Fruit fly (Drosophila melanogaster) whole organism, embryonic: ENCODE measurements around the gene CG11703.

ENCODE experiments used
- Aef1 ChIP-seq: fragments of 200-800 bp; sonication (Bioruptor generic); IDR thresholded peaks from 3 replicates; pipeline ENCODE4 v1.3.6; 2022; ENCODE audit warnings: missing biosample characterization, missing genetic modification characterization
- Bdp1 ChIP-seq: fragments of 200-800 bp; sonication (Bioruptor generic); optimal IDR thresholded peaks from 3 replicates; lab custom pipeline; 2016; ENCODE audit warnings: missing biosample characterization, missing genetic modification characterization
- CG10209 ChIP-seq: fragments of 200-800 bp; sonication (Bioruptor generic); optimal IDR thresholded peaks from 3 replicates; lab custom pipeline; 2017; ENCODE audit warnings: missing biosample characterization, mild to moderate bottlenecking, missing genetic modification characterization, missing genetic modification reagents
- CG15514 ChIP-seq: fragments of 200-800 bp; sonication (Bioruptor generic); optimal IDR thresholded peaks from 3 replicates; lab custom pipeline; 2017; ENCODE audit warnings: missing biosample characterization, missing genetic modification characterization, mild to moderate bottlenecking, moderate library complexity, missing genetic modification reagents
- CG1603 ChIP-seq: fragments of 200-800 bp; sonication (Bioruptor generic); optimal IDR thresholded peaks from 2 replicates; lab custom pipeline; 2019; ENCODE audit warnings: missing biosample characterization, mild to moderate bottlenecking, missing genetic modification characterization, moderate library complexity
- CG2199 ChIP-seq: fragments of 200-800 bp; sonication (Bioruptor generic); IDR thresholded peaks from 3 replicates; pipeline ENCODE4 v1.3.6; 2022; ENCODE audit warnings: missing biosample characterization, missing genetic modification characterization
- CG34376 ChIP-seq: fragments of 200-800 bp; sonication (Bioruptor generic); optimal IDR thresholded peaks from 2 replicates; lab custom pipeline; 2018; ENCODE audit warnings: missing biosample characterization, mild to moderate bottlenecking, missing genetic modification characterization
- CG34422 ChIP-seq: fragments of 200-800 bp; sonication (Bioruptor generic); IDR thresholded peaks from 3 replicates; pipeline ENCODE4 v1.3.6; 2022; ENCODE audit warnings: missing biosample characterization, missing genetic modification characterization
- CG4360 ChIP-seq: fragments of 200-800 bp; sonication (Bioruptor generic); IDR thresholded peaks from 2 replicates; pipeline ENCODE4 v1.3.6; 2022; ENCODE audit warnings: missing biosample characterization, missing genetic modification characterization
- CG6689 ChIP-seq: fragments of 200-800 bp; sonication (Bioruptor generic); IDR thresholded peaks from 2 replicates; pipeline ENCODE4 v1.3.6; 2022; ENCODE audit warnings: missing biosample characterization, missing genetic modification characterization
- CG8944 ChIP-seq: fragments of 200-800 bp; sonication (Bioruptor generic); optimal IDR thresholded peaks from 3 replicates; lab custom pipeline; 2016; ENCODE audit warnings: missing biosample characterization, missing genetic modification characterization
- CG9797 ChIP-seq: fragments of 200-800 bp; sonication (Bioruptor generic); optimal IDR thresholded peaks from 3 replicates; lab custom pipeline; 2018; ENCODE audit warnings: missing biosample characterization, mild to moderate bottlenecking, missing genetic modification characterization
- Drgx ChIP-seq: fragments of 200-800 bp; sonication (Bioruptor generic); IDR thresholded peaks from 2 replicates; pipeline ENCODE4 v1.3.6; 2022; ENCODE audit warnings: missing biosample characterization, missing genetic modification characterization
- E2f1 ChIP-seq: fragments of 200-800 bp; sonication (Bioruptor generic); IDR thresholded peaks from 2 replicates; pipeline ENCODE4 v1.3.6; 2022; ENCODE audit warnings: missing biosample characterization, missing genetic modification characterization
- E2f2 ChIP-seq: fragments of 200-800 bp; sonication (Bioruptor generic); IDR thresholded peaks from 2 replicates; pipeline ENCODE4 v1.3.6; 2022; ENCODE audit warnings: missing biosample characterization, missing genetic modification characterization
- GATAe ChIP-seq: fragments of 200-800 bp; sonication (Bioruptor generic); conservative IDR thresholded peaks from 2 replicates; pipeline ENCODE4 v1.3.6; 2022; ENCODE audit warnings: missing biosample characterization, missing genetic modification characterization
- Hr78 ChIP-seq, 2 experiments: fragments of 200-800 bp in 1 of 2; fragments of >200 bp in 1 of 2; sonication (Bioruptor generic) in 1 of 2; optimal IDR thresholded peaks; 2 replicates each; lab custom pipeline; 2017 to 2019; ENCODE audit warnings: missing biosample characterization in 2 of 2, missing genetic modification characterization in 2 of 2, mild to moderate bottlenecking in 1 of 2, moderate library complexity in 1 of 2
- MBD-R2 ChIP-seq: fragments of 200-800 bp; sonication (Bioruptor generic); IDR thresholded peaks from 2 replicates; pipeline ENCODE4 v1.3.6; 2022; ENCODE audit warnings: missing biosample characterization, missing genetic modification characterization
- Med ChIP-seq: fragments of 200-800 bp; sonication (Bioruptor generic); peaks from one replicate; lab custom pipeline; 2016; ENCODE audit warnings: missing biosample characterization, missing genetic modification characterization, mild to moderate bottlenecking, inconsistent platforms, moderate library complexity
- Opbp ChIP-seq: fragments of 200-800 bp; sonication (Bioruptor generic); IDR thresholded peaks from 3 replicates; pipeline ENCODE4 v1.3.6; 2022; ENCODE audit warnings: missing biosample characterization, missing genetic modification characterization; ENCODE audit not compliant: partially characterized antibody
- Pdp1 ChIP-seq, 2 experiments: fragments of 200-800 bp; sonication (Bioruptor generic); optimal IDR thresholded peaks; 3 replicates each; lab custom pipeline; 2016; ENCODE audit warnings: missing biosample characterization in 2 of 2, missing genetic modification characterization in 2 of 2, mild to moderate bottlenecking in 1 of 2, moderate library complexity in 1 of 2
- Trl ChIP-seq, 3 experiments: fragments of >200 bp in 2 of 3; fragments of 200-800 bp in 1 of 3; sonication (Bioruptor generic) in 1 of 3; optimal IDR thresholded peaks; 2 replicates in 1 of 3; 3 replicates in 2 of 3; lab custom pipeline; 2016 to 2017; ENCODE audit warnings: missing biosample characterization in 1 of 3, missing genetic modification characterization in 1 of 3
- Vsx1 ChIP-seq: fragments of 200-800 bp; sonication (Bioruptor generic); optimal IDR thresholded peaks from 2 replicates; lab custom pipeline; 2017; ENCODE audit warnings: missing biosample characterization, mild to moderate bottlenecking, missing genetic modification characterization, missing genetic modification reagents
- abd-A ChIP-seq: fragments of 200-800 bp; sonication (Bioruptor generic); optimal IDR thresholded peaks from 3 replicates; lab custom pipeline; 2019; ENCODE audit warnings: missing biosample characterization, mild to moderate bottlenecking, missing genetic modification characterization, moderate library complexity
- aop ChIP-seq: fragments of 200-800 bp; sonication (Bioruptor generic); IDR thresholded peaks from 2 replicates; pipeline ENCODE4 v1.3.6; 2022; ENCODE audit warnings: missing biosample characterization, missing genetic modification characterization
- cato ChIP-seq: fragments of 200-800 bp; sonication (Bioruptor generic); optimal IDR thresholded peaks from 2 replicates; lab custom pipeline; 2016; ENCODE audit warnings: missing biosample characterization, missing genetic modification characterization, borderline replicate concordance
- chinmo ChIP-seq: fragments of 200-800 bp; sonication (Bioruptor generic); IDR thresholded peaks from 4 replicates; pipeline ENCODE4 v1.3.6; 2022; ENCODE audit warnings: missing biosample characterization, missing genetic modification characterization; ENCODE audit not compliant: partially characterized antibody
- chn ChIP-seq: fragments of 200-800 bp; sonication (Bioruptor generic); optimal IDR thresholded peaks from 2 replicates; lab custom pipeline; 2016; ENCODE audit warnings: missing biosample characterization, missing genetic modification characterization
- crol ChIP-seq: fragments of 200-800 bp; sonication (Bioruptor generic); IDR thresholded peaks from 2 replicates; pipeline ENCODE4 v1.3.6; 2022; ENCODE audit warnings: missing biosample characterization, missing genetic modification characterization
- dan ChIP-seq: fragments of 200-800 bp; sonication (Bioruptor generic); IDR thresholded peaks from 2 replicates; pipeline ENCODE4 v1.3.6; 2022; ENCODE audit warnings: missing biosample characterization, missing genetic modification characterization
- dysf ChIP-seq: fragments of 200-800 bp; sonication (Bioruptor generic); IDR thresholded peaks from 3 replicates; pipeline ENCODE4 v1.3.6; 2022; ENCODE audit warnings: missing biosample characterization, missing genetic modification characterization
- exex ChIP-seq: fragments of 200-800 bp; sonication (Bioruptor generic); optimal IDR thresholded peaks from 4 replicates; lab custom pipeline; 2018; ENCODE audit warnings: missing biosample characterization, mild to moderate bottlenecking, missing genetic modification characterization, moderate library complexity
- fu2 ChIP-seq: fragments of 200-800 bp; sonication (Bioruptor generic); optimal IDR thresholded peaks from 2 replicates; lab custom pipeline; 2016; ENCODE audit warnings: missing biosample characterization, missing genetic modification characterization
- grn ChIP-seq: fragments of 200-800 bp; sonication (Bioruptor generic); optimal IDR thresholded peaks from 3 replicates; lab custom pipeline; 2017; ENCODE audit warnings: missing biosample characterization, missing genetic modification characterization
- jigr1 ChIP-seq: fragments of 200-800 bp; sonication (Bioruptor generic); IDR thresholded peaks from 3 replicates; pipeline ENCODE4 v1.3.6; 2022; ENCODE audit warnings: missing biosample characterization, missing genetic modification characterization
- kay ChIP-seq: fragments of 200-800 bp; sonication (Bioruptor generic); optimal IDR thresholded peaks from 2 replicates; lab custom pipeline; 2016; ENCODE audit warnings: missing biosample characterization, missing genetic modification characterization
- nerfin-1 ChIP-seq: fragments of 200-800 bp; sonication (Bioruptor generic); optimal IDR thresholded peaks from 3 replicates; lab custom pipeline; 2019; ENCODE audit warnings: missing biosample characterization, mild to moderate bottlenecking, missing genetic modification characterization, moderate library complexity
- odd ChIP-seq: fragments of 200-800 bp; sonication (Bioruptor generic); optimal IDR thresholded peaks from 2 replicates; lab custom pipeline; 2017; ENCODE audit warnings: missing biosample characterization, mild to moderate bottlenecking, missing genetic modification characterization
- onecut ChIP-seq: fragments of 200-800 bp; sonication (Bioruptor generic); IDR thresholded peaks from 2 replicates; pipeline ENCODE4 v1.3.6; 2022; ENCODE audit warnings: missing biosample characterization, missing genetic modification characterization
- pros ChIP-seq: fragments of 200-800 bp; sonication (Bioruptor generic); optimal IDR thresholded peaks from 3 replicates; lab custom pipeline; 2019; ENCODE audit warnings: missing biosample characterization, mild to moderate bottlenecking, missing genetic modification characterization, moderate library complexity
- rib ChIP-seq: fragments of 200-800 bp; sonication (Bioruptor generic); IDR thresholded peaks from 2 replicates; pipeline ENCODE4 v1.3.6; 2022; ENCODE audit warnings: missing biosample characterization, missing genetic modification characterization
- scrt ChIP-seq: fragments of 200-800 bp; sonication (Bioruptor generic); optimal IDR thresholded peaks from 2 replicates; lab custom pipeline; 2018; ENCODE audit warnings: missing biosample characterization, mild to moderate bottlenecking, missing genetic modification characterization, moderate library complexity
- sd ChIP-seq: fragments of 200-800 bp; sonication (Bioruptor generic); optimal IDR thresholded peaks from 3 replicates; lab custom pipeline; 2018; ENCODE audit warnings: missing biosample characterization, mild to moderate bottlenecking, missing genetic modification characterization, moderate library complexity
- sens ChIP-seq: fragments of 200-800 bp; sonication (Bioruptor generic); peaks from one replicate; lab custom pipeline; 2016; ENCODE audit warnings: missing biosample characterization, missing genetic modification characterization
- so ChIP-seq: fragments of 200-800 bp; sonication (Bioruptor generic); IDR thresholded peaks from 3 replicates; pipeline ENCODE4 v1.3.6; 2022; ENCODE audit warnings: missing biosample characterization, missing genetic modification characterization
- sug ChIP-seq: fragments of 200-800 bp; optimal IDR thresholded peaks from 2 replicates; lab custom pipeline; 2019; ENCODE audit warnings: missing biosample characterization, mild to moderate bottlenecking, missing genetic modification characterization, moderate library complexity
- tin ChIP-seq: fragments of 200-800 bp; sonication (Bioruptor generic); optimal IDR thresholded peaks from 3 replicates; lab custom pipeline; 2016; ENCODE audit warnings: missing biosample characterization, missing genetic modification characterization
- twi ChIP-seq: fragments of 200-800 bp; optimal IDR thresholded peaks from 2 replicates; lab custom pipeline; 2019; ENCODE audit warnings: missing biosample characterization, mild to moderate bottlenecking, missing genetic modification characterization, moderate library complexity
- yki ChIP-seq: fragments of >200 bp; optimal IDR thresholded peaks from 3 replicates; lab custom pipeline; 2018

Gene CG11703

DNA sequence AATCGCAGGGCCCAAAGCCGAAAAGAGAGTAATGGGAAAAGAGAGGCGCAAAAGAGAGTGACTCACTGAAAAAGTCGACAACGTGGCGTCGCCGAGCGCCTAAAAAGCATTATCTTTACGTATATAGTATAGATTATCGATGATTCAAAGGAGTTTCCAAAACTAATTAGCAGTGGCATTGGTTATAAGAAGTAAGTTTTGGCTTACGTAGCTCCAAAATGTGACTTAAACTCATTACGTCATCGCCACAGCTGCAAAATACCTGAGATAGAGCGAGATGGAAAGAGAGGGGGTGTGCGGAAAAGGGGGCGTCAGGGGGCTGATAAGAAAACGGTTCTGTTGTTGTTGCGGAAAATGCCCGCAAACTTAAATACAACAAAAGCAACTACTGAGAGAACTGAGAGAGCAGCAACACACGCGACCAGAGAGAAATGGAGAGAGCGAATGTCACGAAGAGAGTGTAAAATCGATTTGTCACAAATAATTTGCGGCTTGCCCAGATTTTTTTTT is 2.5 kb downstream of the CG11703 start:
- TF ChIP-seq Med (GFP tag; lab: Kevin White, UChicago) (peak; percentile 65), chinmo (0 out of 4 replicates have a peak, but pooled peaks have one; percentile 41), so (GFP tag; lab: Robert Waterston, UW) (no peak), Drgx (no peak), abd-A (tag; lab: Kevin White, UChicago) (peak; percentile 59), tin (GFP tag; lab: Kevin White, UChicago) (no peak), Opbp (GFP tag; lab: Robert Waterston, UW) (0 out of 3 replicates have a peak, but pooled peaks have one; percentile 12), sens (GFP tag; lab: Kevin White, UChicago) (peak; percentile 39), scrt (peak; percentile 52), jigr1 (GFP tag; lab: Robert Waterston, UW) (no peak), E2f2 (no peak), onecut (GFP tag; lab: Robert Waterston, UW) (peak; percentile 97), pros (GFP tag; lab: Kevin White, UChicago) (peak; percentile 9), Hr78 (GFP tag; optimal IDR thresholded peaks at IDR 0.05; lab: Kevin White, UChicago) (peak in 1 of 2 experiments; percentile 6), GATAe (GFP tag; lab: Robert Waterston, UW) (peak; percentile 72), CG34422 (GFP tag; lab: Robert Waterston, UW) (peak; percentile 63; the same call in 1 of the 3 replicates), exex (tag; lab: Kevin White, UChicago) (peak; percentile 70), MBD-R2 (GFP tag; lab: Robert Waterston, UW) (peak; percentile 44; the same call in 1 of the 2 replicates), fu2 (no peak), rib (GFP tag; lab: Robert Waterston, UW) (peak; percentile 30; the same call in 1 of the 2 replicates), dan (GFP tag; lab: Robert Waterston, UW) (no peak), aop (GFP tag; lab: Robert Waterston, UW) (no peak), CG15514 (GFP tag; lab: Kevin White, UChicago) (peak; percentile 1), CG8944 (GFP tag; lab: Kevin White, UChicago) (no peak), crol (GFP tag; lab: Robert Waterston, UW) (peak; percentile 95), chn (GFP tag; lab: Kevin White, UChicago) (peak; percentile 8), CG34376 (peak; percentile 3), E2f1 (GFP tag; lab: Robert Waterston, UW) (no peak), CG4360 (GFP tag; lab: Robert Waterston, UW) (peak; percentile 75), CG1603 (tag; lab: Kevin White, UChicago) (no peak), Pdp1 (GFP tag; optimal IDR thresholded peaks at IDR 0.05; lab: Kevin White, UChicago) (peak in 1 of 2 experiments; percentile 95), nerfin-1 (tag; lab: Kevin White, UChicago) (peak; percentile 0), Trl (optimal IDR thresholded peaks at IDR 0.05; lab: Kevin White, UChicago) (peak; percentile 84 to 95), Trl (GFP tag; optimal IDR thresholded peaks at IDR 0.05; lab: Kevin White, UChicago) (no peak), CG2199 (GFP tag; lab: Robert Waterston, UW) (0 out of 3 replicates have a peak, but pooled peaks have one; percentile 23), kay (GFP tag; lab: Kevin White, UChicago) (peak; percentile 72), CG10209 (no peak), sd (peak; percentile 83), dysf (GFP tag; lab: Robert Waterston, UW) (no peak), twi (tag; lab: Kevin White, UChicago) (no peak), CG6689 (GFP tag; lab: Robert Waterston, UW) (0 out of 2 replicates have a peak, but pooled peaks have one; percentile 21), Aef1 (peak; percentile 36), cato (GFP tag; lab: Kevin White, UChicago) (no peak), CG9797 (GFP tag; lab: Kevin White, UChicago) (no peak), odd (peak; percentile 8), Bdp1 (GFP tag; lab: Kevin White, UChicago) (no peak), grn (GFP tag; lab: Kevin White, UChicago) (peak; percentile 76), yki (lab: Kevin White, UChicago) (peak; percentile 76), sug (tag; lab: Kevin White, UChicago) (peak; percentile 27), Vsx1 (GFP tag; lab: Kevin White, UChicago) (peak; percentile 5)
